Fruit fly (Drosophila melanogaster): ENCODE data around the gene C3G.

C3G gene

DNA sequence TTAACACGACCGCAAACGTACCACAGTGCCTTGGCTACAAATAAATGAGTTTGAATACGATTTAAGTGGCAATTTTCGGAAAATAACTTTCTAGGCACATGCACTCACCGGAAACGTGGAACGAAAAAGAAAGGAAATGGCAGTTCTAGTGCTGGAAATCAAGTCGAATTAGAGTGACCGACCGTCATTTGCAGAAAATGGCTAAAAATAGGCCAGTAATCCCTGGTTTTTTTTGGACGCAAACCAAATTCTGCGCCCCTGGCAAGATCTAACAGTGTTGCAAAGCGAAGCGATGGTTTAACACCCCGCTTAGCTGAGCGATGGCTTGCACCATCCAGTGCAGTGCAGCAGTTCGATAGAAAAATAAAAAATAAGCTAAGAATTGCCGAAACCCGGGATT, 59.3 kb downstream of the C3G start, which contains the start of gene RpL17 (continued):
- TF ChIP-seq CG10631 (GFP tag; optimal IDR thresholded peaks at IDR 0.05) = peak; percentile 47
- peak; percentile 34 for TF ChIP-seq CG32006 (GFP tag; optimal IDR thresholded peaks at IDR 0.05)
- no peak for TF ChIP-seq CG6276 (GFP tag; optimal IDR thresholded peaks at IDR 0.05)
- peak; percentile 44 for TF ChIP-seq fd59A (GFP tag; optimal IDR thresholded peaks at IDR 0.05)
- peak; percentile 17 for TF ChIP-seq CG11902 (GFP tag; optimal IDR thresholded peaks at IDR 0.05)
- TF ChIP-seq CG8319 (GFP tag; optimal IDR thresholded peaks at IDR 0.05) = peak; percentile 50
- peak; percentile 82 for TF ChIP-seq CG16779 (tag; optimal IDR thresholded peaks at IDR 0.05)
- peak; percentile 59 to 82 for TF ChIP-seq ss (GFP tag; optimal IDR thresholded peaks at IDR 0.05)
- TF ChIP-seq Blimp-1 (GFP tag; optimal IDR thresholded peaks at IDR 0.05) = peak; percentile 53
- peak; percentile 73 for TF ChIP-seq cyc (GFP tag; optimal IDR thresholded peaks at IDR 0.05)
- TF ChIP-seq Sox15 (GFP tag; optimal IDR thresholded peaks at IDR 0.05) = peak; percentile 14
- TF ChIP-seq Ets96B (tag; optimal IDR thresholded peaks at IDR 0.05) = no peak
- peak; percentile 75 for TF ChIP-seq CG34406 (GFP tag; optimal IDR thresholded peaks at IDR 0.05)
- TF ChIP-seq dsx (GFP tag; optimal IDR thresholded peaks at IDR 0.05; ENCODE audit: poor library complexity, severe bottlenecking) = peak; percentile 23
- TF ChIP-seq CG6808 (GFP tag; optimal IDR thresholded peaks at IDR 0.05) = peak; percentile 58
- no peak for TF ChIP-seq Eip93F (GFP tag; optimal IDR thresholded peaks at IDR 0.05)
- peak; percentile 74 for TF ChIP-seq Met (GFP tag; optimal IDR thresholded peaks at IDR 0.05)
- peak; percentile 70 for TF ChIP-seq achi (GFP tag; optimal IDR thresholded peaks at IDR 0.05)
- TF ChIP-seq pdm3 (GFP tag; optimal IDR thresholded peaks at IDR 0.05) = peak; percentile 75
- peak; percentile 74 for TF ChIP-seq CG7368 (GFP tag; optimal IDR thresholded peaks at IDR 0.05)
- peak; percentile 29 for TF ChIP-seq Hr4 (GFP tag; optimal IDR thresholded peaks at IDR 0.05)
- TF ChIP-seq CG4318 (GFP tag; optimal IDR thresholded peaks at IDR 0.05) = no peak
- TF ChIP-seq CG6854 (GFP tag; optimal IDR thresholded peaks at IDR 0.05) = peak; percentile 88
- peak; percentile 73 for TF ChIP-seq Hr39 (GFP tag; optimal IDR thresholded peaks at IDR 0.05)
- TF ChIP-seq fd85E (GFP tag; optimal IDR thresholded peaks at IDR 0.05) = peak; percentile 50

DNA sequence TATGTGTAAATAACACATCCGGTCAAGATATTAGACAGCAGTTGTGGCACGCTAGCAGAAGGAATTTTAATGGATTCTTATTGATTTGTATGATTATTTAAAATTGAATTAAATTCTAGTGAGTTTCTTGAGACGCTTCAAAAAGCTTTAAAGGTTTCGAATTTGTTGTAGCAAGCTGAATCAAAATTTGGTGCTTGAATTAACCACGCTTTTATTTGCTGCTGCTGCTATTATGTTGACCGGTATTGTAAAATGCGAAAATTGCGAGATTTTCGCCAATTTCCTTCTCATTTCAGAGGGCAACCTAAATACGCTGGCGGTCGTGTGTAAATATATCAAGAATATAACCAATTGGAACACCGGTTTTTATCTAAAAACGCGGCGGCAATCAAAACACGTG, 60.2 kb downstream of the C3G start:
- TF ChIP-seq vri (GFP tag; optimal IDR thresholded peaks at IDR 0.05) (no peak), CG3032 (tag; optimal IDR thresholded peaks at IDR 0.05) (no peak), CG8119 (GFP tag; IDR thresholded peaks at IDR 0.05) (peak; percentile 46; the same call in 1 of the 3 replicates), Ets96B (tag; optimal IDR thresholded peaks at IDR 0.05) (no peak), Sox14 (GFP tag; optimal IDR thresholded peaks at IDR 0.05) (peak; percentile 5), eg (GFP tag; IDR thresholded peaks at IDR 0.05) (no peak), Met (GFP tag; optimal IDR thresholded peaks at IDR 0.05) (peak; percentile 26), acj6 (GFP tag; optimal IDR thresholded peaks at IDR 0.05) (no peak), CG6808 (GFP tag; optimal IDR thresholded peaks at IDR 0.05) (no peak), Blimp-1 (GFP tag; optimal IDR thresholded peaks at IDR 0.05) (no peak), dac (GFP tag; optimal IDR thresholded peaks at IDR 0.05) (no peak), Lpt (GFP tag; optimal IDR thresholded peaks at IDR 0.05) (no peak), CG31627 (GFP tag; optimal IDR thresholded peaks at IDR 0.05) (peak; percentile 6), Hr4 (GFP tag; optimal IDR thresholded peaks at IDR 0.05) (peak; percentile 12), lz (GFP tag; optimal IDR thresholded peaks at IDR 0.05) (no peak), pdm3 (GFP tag; optimal IDR thresholded peaks at IDR 0.05) (peak; percentile 31), CG10669 (GFP tag; optimal IDR thresholded peaks at IDR 0.05) (peak; percentile 15), Smox (GFP tag; optimal IDR thresholded peaks at IDR 0.05) (peak; percentile 17), CG15336 (GFP tag; IDR thresholded peaks at IDR 0.05) (0 out of 2 replicates have a peak, but pooled peaks have one; percentile 30), CG4318 (GFP tag; optimal IDR thresholded peaks at IDR 0.05) (no peak), CG32006 (GFP tag; optimal IDR thresholded peaks at IDR 0.05) (peak; percentile 36), Sox102F (GFP tag; optimal IDR thresholded peaks at IDR 0.05) (no peak), topi (GFP tag; optimal IDR thresholded peaks at IDR 0.05) (peak; percentile 26), CG6792 (GFP tag; optimal IDR thresholded peaks at IDR 0.05) (peak; percentile 18), salr (GFP tag; optimal IDR thresholded peaks at IDR 0.05) (no peak), Hr39 (GFP tag; optimal IDR thresholded peaks at IDR 0.05) (peak; percentile 30), Gug (GFP tag; IDR thresholded peaks at IDR 0.05) (no peak), ss (GFP tag; optimal IDR thresholded peaks at IDR 0.05) (no peak), Eip78C (GFP tag) (peak; percentile 37)

Measured in whole organism, prepupa.